Worm (Caenorhabditis elegans) whole organism, mixed stage, embryonic: ENCODE results near the gene grl-20.

Experiments used
- sptf-1 ChIP-seq: sonication (generic microtip); optimal IDR thresholded peaks from 2 replicates; lab custom pipeline; 2017; ENCODE audit warnings: mild to moderate bottlenecking, missing genetic modification characterization, moderate library complexity, missing compliant biosample characterization
- unc-62 ChIP-seq: fragments of 150-350 bp; optimal IDR thresholded peaks from 2 replicates; lab custom pipeline; 2014; ENCODE audit warnings: missing biosample characterization, missing genetic modification reagents, missing genetic modification characterization
- ztf-11 ChIP-seq: fragments of 150-350 bp; optimal IDR thresholded peaks from 2 replicates; lab custom pipeline; 2014; ENCODE audit warnings: missing biosample characterization, missing genetic modification characterization

- TF ChIP-seq ztf-11 (tag; lab: Kevin White, UChicago) = no peak
- TF ChIP-seq sptf-1 (tag; lab: Kevin White, UChicago) = no peak
- TF ChIP-seq unc-62 (GFP tag; lab: Kevin White, UChicago) = no peak
Observed at ce11 chrIV:2137478-2137877, 8.8 kb upstream of the grl-20 start.
